Worm (Caenorhabditis elegans): ENCODE results near the gene T05B9.1.

DNA sequence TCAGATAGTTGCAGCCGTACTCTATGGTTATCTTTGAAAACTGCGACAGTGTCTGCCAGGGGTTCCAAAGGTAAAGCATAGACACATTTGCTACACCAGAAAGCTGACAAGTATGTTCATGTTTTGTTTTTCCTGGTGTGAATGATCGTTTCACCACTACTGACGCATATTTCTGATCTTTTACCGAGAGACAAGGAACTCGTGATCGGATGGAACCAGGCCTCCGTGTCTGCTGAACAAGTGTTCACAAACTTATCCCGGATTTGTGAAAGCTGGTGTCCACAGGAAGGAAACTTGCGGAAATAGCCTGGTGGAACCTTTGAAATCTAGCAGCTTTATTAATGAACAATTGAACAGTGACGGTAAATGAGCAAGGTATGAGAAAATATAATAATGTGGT lies 1.2 kb downstream of the T05B9.1 start:
- TF ChIP-seq scrt-1 (GFP tag; IDR thresholded peaks at IDR 0.05) (no peak), tra-4 (tag; optimal IDR thresholded peaks at IDR 0.05) (no peak), tbx-37 (GFP tag; conservative IDR thresholded peaks at IDR 0.05) (no peak), ceh-13 (GFP tag; optimal IDR thresholded peaks at IDR 0.05) (no peak), ets-7 (tag; optimal IDR thresholded peaks at IDR 0.05) (no peak), ceh-36 (tag; optimal IDR thresholded peaks at IDR 0.05) (no peak), B0310.2 (tag; optimal IDR thresholded peaks at IDR 0.05) (no peak), flt-1 (GFP tag; IDR thresholded peaks at IDR 0.05) (no peak)

Measured in whole organism, early embryonic.